Worm (Caenorhabditis elegans) whole organism, L1 larva: Measurements from ENCODE around the gene srz-66.

Experiments used
- ces-1 ChIP-seq: fragments of 150-350 bp; optimal IDR thresholded peaks from 2 replicates; lab custom pipeline; 2014; ENCODE audit warnings: missing biosample characterization, missing genetic modification reagents, missing genetic modification characterization
- lin-15B ChIP-seq: fragments of 150-350 bp; sonication (generic microtip); optimal IDR thresholded peaks from 3 replicates; lab custom pipeline; 2014; ENCODE audit warnings: missing biosample characterization, missing genetic modification characterization
- mef-2 ChIP-seq: fragments of 150-350 bp; optimal IDR thresholded peaks from 2 replicates; lab custom pipeline; 2014; ENCODE audit warnings: missing biosample characterization, missing genetic modification characterization
- nhr-28 ChIP-seq: fragments of 150-350 bp; optimal IDR thresholded peaks from 2 replicates; lab custom pipeline; 2014; ENCODE audit warnings: missing biosample characterization, missing genetic modification characterization
- zag-1 ChIP-seq: fragments of 150-350 bp; optimal IDR thresholded peaks from 2 replicates; lab custom pipeline; 2014; ENCODE audit warnings: missing biosample characterization, missing genetic modification characterization

DNA sequence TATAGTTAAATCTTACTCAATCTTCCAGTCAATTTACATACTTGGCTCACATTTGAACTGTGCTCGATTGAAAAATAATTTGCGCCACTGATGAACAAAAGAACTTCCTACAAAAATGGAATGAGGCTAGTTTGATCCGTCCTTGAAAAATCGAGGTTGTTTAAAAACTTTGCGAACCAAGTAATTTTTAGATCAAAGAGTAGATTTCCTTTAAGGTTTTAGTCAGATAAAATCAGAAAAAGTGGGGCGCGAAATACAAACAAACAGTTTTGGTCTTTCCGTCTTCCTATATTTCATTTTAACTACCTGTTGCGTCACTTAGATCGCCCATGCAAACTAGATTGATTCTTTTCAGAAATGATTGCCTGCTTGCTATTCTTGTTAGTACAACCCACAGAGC lies 34.5 kb upstream of the srz-66 start, which contains the start of gene Y68A4A.10:
- no peak for TF ChIP-seq lin-15B
- TF ChIP-seq zag-1: no peak
- TF ChIP-seq mef-2 (tag; lab: Kevin White, UChicago): no peak
- TF ChIP-seq ces-1 (GFP tag; lab: Kevin White, UChicago): no peak
- no peak for TF ChIP-seq nhr-28 (tag; lab: Kevin White, UChicago)
